Fruit fly (Drosophila melanogaster): ENCODE measurements around the gene CG13062.

DNA sequence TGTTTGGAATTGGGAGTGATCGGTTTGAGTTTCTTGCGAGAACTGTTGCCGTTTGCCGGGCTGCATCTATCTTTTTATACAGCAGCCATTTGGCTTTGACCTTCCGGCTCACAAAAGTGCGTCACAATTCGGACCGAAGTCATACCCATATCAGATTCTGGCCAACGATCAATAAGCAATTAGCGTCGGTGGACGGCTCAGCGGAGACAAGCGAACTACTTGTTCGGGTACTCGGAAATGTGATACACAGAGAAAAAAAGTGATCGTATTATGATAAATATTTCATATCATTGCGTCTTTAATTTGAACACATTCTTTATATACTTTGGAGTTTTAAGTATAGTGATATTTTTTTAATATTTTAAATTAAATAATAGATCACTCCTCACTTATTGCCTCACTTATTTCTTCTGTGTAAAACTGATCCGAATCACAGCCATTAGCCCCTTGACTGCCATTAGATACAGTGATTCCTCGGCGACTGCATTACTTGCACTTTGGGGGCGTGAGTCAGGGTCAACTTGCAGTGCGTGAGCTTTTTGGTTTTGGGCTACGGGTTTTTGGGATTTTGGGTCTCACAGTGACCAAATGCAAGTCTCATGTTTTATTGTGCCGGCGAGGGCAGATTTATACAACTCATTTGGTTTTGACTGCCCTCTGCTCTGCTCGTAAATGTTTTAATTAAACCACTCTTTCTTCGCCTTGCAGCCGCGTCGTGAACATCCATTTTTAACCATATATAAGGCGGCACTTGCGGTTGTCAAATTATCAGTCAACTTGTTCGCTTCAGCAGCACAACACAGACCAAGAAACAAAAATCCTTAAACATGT, 8.1 kb upstream of the CG13062 start, which contains the start of the genes CG13043 and CG13063:
- TF ChIP-seq CG8478 (optimal IDR thresholded peaks at IDR 0.05) (no peak), CTCF (optimal IDR thresholded peaks at IDR 0.05) (no peak)
